Fruit fly (Drosophila melanogaster): ENCODE data around the gene CG2712.

- TF ChIP-seq CG8478 (optimal IDR thresholded peaks at IDR 0.05) (no peak), psq (optimal IDR thresholded peaks at IDR 0.05) (no peak)
Observed at dm6 chrX:2698064-2698894, 34.0 kb upstream of the CG2712 start, which contains the start of the genes Spg7 and Lint-O.
